Fruit fly (Drosophila melanogaster): ENCODE data around the gene CG4199.

CG4199 gene

dm6 chrX:2041981-2042847 is 31.1 kb downstream of the CG4199 start, which contains the start of the genes Actn and usp (continued):
- TF ChIP-seq gcm (GFP tag; optimal IDR thresholded peaks at IDR 0.05) (peak; percentile 9), Drgx (GFP tag; IDR thresholded peaks at IDR 0.05) (peak; percentile 49), CG17385 (GFP tag; optimal IDR thresholded peaks at IDR 0.05) (peak; percentile 89), vvl (GFP tag; IDR thresholded peaks at IDR 0.05) (peak; percentile 75), Blimp-1 (GFP tag; optimal IDR thresholded peaks at IDR 0.05) (peak; percentile 18), lola (GFP tag; optimal IDR thresholded peaks at IDR 0.05) (peak in 2 of 3 experiments; percentile 12 to 93), dmrt11E (tag; optimal IDR thresholded peaks at IDR 0.05) (peak; percentile 16), crol (GFP tag; IDR thresholded peaks at IDR 0.05) (peak; percentile 82), CG17359 (tag; optimal IDR thresholded peaks at IDR 0.05) (peak; percentile 8), pros (GFP tag; optimal IDR thresholded peaks at IDR 0.05) (no peak), Eip74EF (GFP tag; optimal IDR thresholded peaks at IDR 0.05) (peak in 1 of 2 experiments; percentile 83), tgo (GFP tag; IDR thresholded peaks at IDR 0.05) (no peak), unc-4 (GFP tag; IDR thresholded peaks at IDR 0.05; ENCODE audit: partially characterized antibody) (peak; percentile 45), CG33557 (GFP tag; optimal IDR thresholded peaks at IDR 0.05) (no peak), gt (GFP tag; IDR thresholded peaks at IDR 0.05) (no peak), D (optimal IDR thresholded peaks at IDR 0.05) (no peak), D (GFP tag; optimal IDR thresholded peaks at IDR 0.05) (peak; percentile 43), CG17612 (GFP tag; IDR thresholded peaks at IDR 0.05) (no peak), grau (tag; optimal IDR thresholded peaks at IDR 0.05) (peak; percentile 33), CG30403 (GFP tag; optimal IDR thresholded peaks at IDR 0.05) (peak; percentile 10), rib (GFP tag; IDR thresholded peaks at IDR 0.05) (peak; percentile 94), sens (GFP tag) (peak; percentile 86), Scr (GFP tag; IDR thresholded peaks at IDR 0.05; ENCODE audit: partially characterized antibody) (0 out of 2 replicates have a peak, but pooled peaks have one; percentile 17), Ada2b (GFP tag; IDR thresholded peaks at IDR 0.05) (0 out of 2 replicates have a peak, but pooled peaks have one; percentile 9), wor (GFP tag; IDR thresholded peaks at IDR 0.05) (no peak), CG13287 (GFP tag; IDR thresholded peaks at IDR 0.05; ENCODE audit: partially characterized antibody) (peak; percentile 45), amos (GFP tag; IDR thresholded peaks at IDR 0.05; ENCODE audit: partially characterized antibody) (peak; percentile 10; the same call in 1 of the 2 replicates), CG16815 (GFP tag; optimal IDR thresholded peaks at IDR 0.05) (no peak), CG12769 (tag; optimal IDR thresholded peaks at IDR 0.05) (peak; percentile 17), CG12744 (GFP tag; optimal IDR thresholded peaks at IDR 0.05) (no peak), CG13424 (tag; optimal IDR thresholded peaks at IDR 0.05) (peak; percentile 33), CG8924 (tag; optimal IDR thresholded peaks at IDR 0.05) (peak; percentile 29), CG11504 (tag; optimal IDR thresholded peaks at IDR 0.05) (peak; percentile 56), Dfd (GFP tag; optimal IDR thresholded peaks at IDR 0.05) (peak in 1 of 2 experiments; percentile 48), HLH3B (GFP tag; IDR thresholded peaks at IDR 0.05) (0 out of 2 replicates have a peak, but pooled peaks have one; percentile 10), CG30020 (tag; optimal IDR thresholded peaks at IDR 0.05) (peak; percentile 91), CG2712 (tag; optimal IDR thresholded peaks at IDR 0.05) (peak; percentile 42), dmrt99B (tag; optimal IDR thresholded peaks at IDR 0.05) (peak; percentile 22), Hmr (GFP tag; optimal IDR thresholded peaks at IDR 0.05) (peak; percentile 12), nmo (GFP tag; optimal IDR thresholded peaks at IDR 0.05) (peak; percentile 44), CG14441 (GFP tag; IDR thresholded peaks at IDR 0.05) (0 out of 2 replicates have a peak, but pooled peaks have one; percentile 5), Bgb (GFP tag; IDR thresholded peaks at IDR 0.05; ENCODE audit: partially characterized antibody) (no peak; the same call in 1 of the 2 replicates), slbo (GFP tag; IDR thresholded peaks at IDR 0.05) (peak; percentile 33; the same call in 1 of the 2 replicates), CG31441 (GFP tag; IDR thresholded peaks at IDR 0.05) (peak; percentile 50), CG34376 (GFP tag; optimal IDR thresholded peaks at IDR 0.05) (peak; percentile 12), exex (tag; optimal IDR thresholded peaks at IDR 0.05) (peak; percentile 92), sqz (GFP tag; optimal IDR thresholded peaks at IDR 0.05) (peak; percentile 49)

Measured in whole organism, embryonic.